Fruit fly (Drosophila melanogaster) whole organism, embryonic: ENCODE measurements around the gene ATP7.
A peak's percentile ranks its signal among the peaks of the same experiment; 100 is the strongest.

ENCODE experiments used
- Asciz ChIP-seq: fragments of 200-800 bp; sonication (Bioruptor generic); optimal IDR thresholded peaks from 2 replicates; lab custom pipeline; 2017; ENCODE audit warnings: missing biosample characterization, mild to moderate bottlenecking, missing genetic modification characterization, missing genetic modification reagents
- B-H2 ChIP-seq: fragments of 200-800 bp; sonication (Bioruptor generic); optimal IDR thresholded peaks from 2 replicates; lab custom pipeline; 2018; ENCODE audit warnings: missing biosample characterization, mild to moderate bottlenecking, missing genetic modification characterization
- CG10431 ChIP-seq: fragments of 200-800 bp; sonication (Bioruptor generic); optimal IDR thresholded peaks from 3 replicates; lab custom pipeline; 2018; ENCODE audit warnings: missing biosample characterization, mild to moderate bottlenecking, missing genetic modification characterization
- CG10959 ChIP-seq: fragments of 200-800 bp; sonication (Bioruptor generic); IDR thresholded peaks from 2 replicates; pipeline ENCODE4 v1.3.6; 2022; ENCODE audit warnings: missing biosample characterization, missing genetic modification characterization
- CG11695 ChIP-seq: fragments of 200-800 bp; sonication (Bioruptor generic); IDR thresholded peaks from 3 replicates; pipeline ENCODE4 v1.3.6; 2022; ENCODE audit warnings: missing biosample characterization, missing genetic modification characterization
- CG1233 ChIP-seq: fragments of 200-800 bp; sonication (Bioruptor generic); optimal IDR thresholded peaks from 4 replicates; lab custom pipeline; 2018; ENCODE audit warnings: missing biosample characterization, mild to moderate bottlenecking, missing genetic modification characterization
- CG13624 ChIP-seq: fragments of 200-800 bp; sonication (Bioruptor generic); optimal IDR thresholded peaks from 2 replicates; lab custom pipeline; 2016; ENCODE audit warnings: missing biosample characterization, missing genetic modification characterization
- CG13894 ChIP-seq: fragments of 200-800 bp; sonication (Bioruptor generic); optimal IDR thresholded peaks from 3 replicates; lab custom pipeline; 2018; ENCODE audit warnings: missing biosample characterization, mild to moderate bottlenecking, missing genetic modification characterization, moderate library complexity
- CG1529 ChIP-seq: fragments of 200-800 bp; sonication (Bioruptor generic); optimal IDR thresholded peaks from 3 replicates; lab custom pipeline; 2018; ENCODE audit warnings: missing biosample characterization, missing genetic modification characterization
- CG15696 ChIP-seq: fragments of 200-800 bp; sonication (Bioruptor generic); optimal IDR thresholded peaks from 2 replicates; lab custom pipeline; 2019; ENCODE audit warnings: missing biosample characterization, mild to moderate bottlenecking, missing genetic modification characterization, moderate library complexity
- CG16815 ChIP-seq: fragments of 200-800 bp; sonication (Bioruptor generic); optimal IDR thresholded peaks from 3 replicates; lab custom pipeline; 2017; ENCODE audit warnings: missing biosample characterization, mild to moderate bottlenecking, missing genetic modification characterization
- CG17359 ChIP-seq: fragments of 200-800 bp; sonication (Bioruptor generic); optimal IDR thresholded peaks from 3 replicates; lab custom pipeline; 2018; ENCODE audit warnings: missing biosample characterization, mild to moderate bottlenecking, missing genetic modification characterization, moderate library complexity
- CG18262 ChIP-seq: fragments of 200-800 bp; optimal IDR thresholded peaks from 3 replicates; lab custom pipeline; 2019; ENCODE audit warnings: missing biosample characterization, mild to moderate bottlenecking, missing genetic modification characterization, moderate library complexity
- CG2116 ChIP-seq: fragments of 200-800 bp; sonication (Bioruptor generic); optimal IDR thresholded peaks from 3 replicates; lab custom pipeline; 2018; ENCODE audit warnings: missing biosample characterization, mild to moderate bottlenecking, missing genetic modification characterization
- CG32772 ChIP-seq: fragments of 200-800 bp; sonication (Bioruptor generic); IDR thresholded peaks from 2 replicates; pipeline ENCODE4 v1.3.6; 2022; ENCODE audit warnings: missing biosample characterization, missing genetic modification characterization
- CG33557 ChIP-seq: fragments of 200-800 bp; sonication (Bioruptor generic); optimal IDR thresholded peaks from 2 replicates; lab custom pipeline; 2019; ENCODE audit warnings: missing biosample characterization, mild to moderate bottlenecking, missing genetic modification characterization, moderate library complexity
- CG4360 ChIP-seq: fragments of 200-800 bp; sonication (Bioruptor generic); IDR thresholded peaks from 2 replicates; pipeline ENCODE4 v1.3.6; 2022; ENCODE audit warnings: missing biosample characterization, missing genetic modification characterization
- CG5245 ChIP-seq: fragments of 200-800 bp; sonication (Bioruptor generic); optimal IDR thresholded peaks from 3 replicates; lab custom pipeline; 2016; ENCODE audit warnings: missing biosample characterization, missing genetic modification characterization
- CG6654 ChIP-seq: fragments of 200-800 bp; sonication (Bioruptor generic); optimal IDR thresholded peaks from 2 replicates; lab custom pipeline; 2017; ENCODE audit warnings: missing biosample characterization, mild to moderate bottlenecking, missing genetic modification characterization
- CG6683 ChIP-seq: fragments of 200-800 bp; sonication (Bioruptor generic); optimal IDR thresholded peaks from 2 replicates; lab custom pipeline; 2017; ENCODE audit warnings: missing biosample characterization, mild to moderate bottlenecking, missing genetic modification characterization, missing genetic modification reagents
- CG7928 ChIP-seq: fragments of 200-800 bp; sonication (Bioruptor generic); optimal IDR thresholded peaks from 2 replicates; lab custom pipeline; 2017; ENCODE audit warnings: missing biosample characterization, mild to moderate bottlenecking, missing genetic modification characterization
- CG8478 ChIP-seq: fragments of >200 bp; optimal IDR thresholded peaks from 2 replicates; lab custom pipeline; 2018
- CG9215 ChIP-seq: fragments of 200-800 bp; sonication (Bioruptor generic); IDR thresholded peaks from 2 replicates; pipeline ENCODE4 v1.3.6; 2022; ENCODE audit warnings: missing biosample characterization, missing genetic modification characterization
- Gsc ChIP-seq: fragments of 200-800 bp; sonication (Bioruptor generic); IDR thresholded peaks from 2 replicates; pipeline ENCODE4 v1.3.6; 2022; ENCODE audit warnings: missing biosample characterization, missing genetic modification characterization
- Gug ChIP-seq: fragments of 200-800 bp; sonication (Bioruptor generic); IDR thresholded peaks from 4 replicates; pipeline ENCODE4 v1.3.6; 2022; ENCODE audit warnings: missing biosample characterization, missing genetic modification characterization
- Jarid2 ChIP-seq: fragments of 200-800 bp; sonication (Bioruptor generic); optimal IDR thresholded peaks from 3 replicates; lab custom pipeline; 2017; ENCODE audit warnings: mild to moderate bottlenecking, missing biosample characterization, missing genetic modification reagents, missing genetic modification characterization
- NFAT ChIP-seq: fragments of 200-800 bp; sonication (Bioruptor generic); IDR thresholded peaks from 2 replicates; pipeline ENCODE4 v1.3.6; 2022; ENCODE audit warnings: missing biosample characterization, missing genetic modification characterization
- Nf-YC ChIP-seq: fragments of 200-800 bp; optimal IDR thresholded peaks from 3 replicates; lab custom pipeline; 2019; ENCODE audit warnings: missing biosample characterization, mild to moderate bottlenecking, missing genetic modification characterization, moderate library complexity
- Oli ChIP-seq: fragments of 200-800 bp; sonication (Bioruptor generic); optimal IDR thresholded peaks from 2 replicates; lab custom pipeline; 2018; ENCODE audit warnings: missing biosample characterization, mild to moderate bottlenecking, missing genetic modification characterization, moderate library complexity
- Sry-δ ChIP-seq: fragments of 200-800 bp; sonication (Bioruptor generic); optimal IDR thresholded peaks from 2 replicates; lab custom pipeline; 2016; ENCODE audit warnings: missing biosample characterization, missing genetic modification characterization
- Tbp ChIP-seq: fragments of >200 bp; optimal IDR thresholded peaks from 2 replicates; lab custom pipeline; 2018; ENCODE audit warnings: missing biosample characterization, missing genetic modification characterization
- Vsx1 ChIP-seq: fragments of 200-800 bp; sonication (Bioruptor generic); optimal IDR thresholded peaks from 2 replicates; lab custom pipeline; 2017; ENCODE audit warnings: missing biosample characterization, mild to moderate bottlenecking, missing genetic modification characterization, missing genetic modification reagents
- YL-1 ChIP-seq: fragments of 200-800 bp; sonication (Bioruptor generic); optimal IDR thresholded peaks from 3 replicates; lab custom pipeline; 2017; ENCODE audit warnings: missing biosample characterization, mild to moderate bottlenecking, missing genetic modification characterization
- ap ChIP-seq: fragments of 200-800 bp; sonication (Bioruptor generic); IDR thresholded peaks from 2 replicates; pipeline ENCODE4 v1.3.6; 2022; ENCODE audit warnings: missing biosample characterization, missing genetic modification characterization
- ara ChIP-seq: fragments of 200-800 bp; sonication (Bioruptor generic); IDR thresholded peaks from 2 replicates; pipeline ENCODE4 v1.3.6; 2022; ENCODE audit warnings: missing biosample characterization, missing genetic modification characterization
- crol ChIP-seq: fragments of 200-800 bp; sonication (Bioruptor generic); IDR thresholded peaks from 2 replicates; pipeline ENCODE4 v1.3.6; 2022; ENCODE audit warnings: missing biosample characterization, missing genetic modification characterization
- dati ChIP-seq: fragments of 200-800 bp; sonication (Bioruptor generic); IDR thresholded peaks from 2 replicates; pipeline ENCODE4 v1.3.6; 2022; ENCODE audit warnings: missing biosample characterization, missing genetic modification characterization
- fd102C ChIP-seq: fragments of 200-800 bp; sonication (Bioruptor generic); optimal IDR thresholded peaks from 2 replicates; lab custom pipeline; 2018; ENCODE audit warnings: missing biosample characterization, mild to moderate bottlenecking, missing genetic modification characterization, moderate library complexity
- grn ChIP-seq: fragments of 200-800 bp; sonication (Bioruptor generic); optimal IDR thresholded peaks from 3 replicates; lab custom pipeline; 2017; ENCODE audit warnings: missing biosample characterization, missing genetic modification characterization
- gt ChIP-seq: fragments of 200-800 bp; sonication (Bioruptor generic); IDR thresholded peaks from 2 replicates; pipeline ENCODE4 v1.3.6; 2022; ENCODE audit warnings: missing biosample characterization, missing genetic modification characterization
- h ChIP-seq: fragments of >200 bp; optimal IDR thresholded peaks from 2 replicates; lab custom pipeline; 2017
- ind ChIP-seq: fragments of 200-800 bp; sonication (Bioruptor generic); optimal IDR thresholded peaks from 3 replicates; lab custom pipeline; 2016; ENCODE audit warnings: missing biosample characterization, missing genetic modification characterization
- mld ChIP-seq: fragments of 200-800 bp; sonication (Bioruptor generic); IDR thresholded peaks from 3 replicates; pipeline ENCODE4 v1.3.6; 2022; ENCODE audit warnings: missing biosample characterization, missing genetic modification characterization; ENCODE audit not compliant: partially characterized antibody
- oc ChIP-seq: fragments of 200-800 bp; sonication (Bioruptor generic); optimal IDR thresholded peaks from 2 replicates; lab custom pipeline; 2018; ENCODE audit warnings: missing biosample characterization, mild to moderate bottlenecking, missing genetic modification characterization, moderate library complexity
- pros ChIP-seq: fragments of 200-800 bp; sonication (Bioruptor generic); optimal IDR thresholded peaks from 3 replicates; lab custom pipeline; 2019; ENCODE audit warnings: missing biosample characterization, mild to moderate bottlenecking, missing genetic modification characterization, moderate library complexity
- row ChIP-seq: fragments of 200-800 bp; sonication (Bioruptor generic); IDR thresholded peaks from 3 replicates; pipeline ENCODE4 v1.3.6; 2022; ENCODE audit warnings: missing biosample characterization, missing genetic modification characterization
- run ChIP-seq: fragments of 200-800 bp; sonication (Bioruptor generic); optimal IDR thresholded peaks from 3 replicates; lab custom pipeline; 2018; ENCODE audit warnings: missing biosample characterization, mild to moderate bottlenecking, missing genetic modification characterization
- sob ChIP-seq: fragments of 200-800 bp; sonication (Bioruptor generic); IDR thresholded peaks from 2 replicates; pipeline ENCODE4 v1.3.6; 2022; ENCODE audit warnings: missing biosample characterization, missing genetic modification characterization
- trh ChIP-seq: fragments of 200-800 bp; sonication (Bioruptor generic); optimal IDR thresholded peaks from 2 replicates; lab custom pipeline; 2016; ENCODE audit warnings: missing biosample characterization, missing genetic modification characterization
- wek ChIP-seq: fragments of 200-800 bp; sonication (Bioruptor generic); optimal IDR thresholded peaks from 3 replicates; lab custom pipeline; 2018; ENCODE audit warnings: missing biosample characterization, mild to moderate bottlenecking, missing genetic modification characterization, moderate library complexity
- yki ChIP-seq: fragments of >200 bp; optimal IDR thresholded peaks from 3 replicates; lab custom pipeline; 2018
- z ChIP-seq: fragments of 200-800 bp; sonication (Bioruptor generic); IDR thresholded peaks from 3 replicates; pipeline ENCODE4 v1.3.6; 2022; ENCODE audit warnings: missing biosample characterization, missing genetic modification characterization
- zf30C ChIP-seq: fragments of 200-800 bp; sonication (Bioruptor generic); optimal IDR thresholded peaks from 3 replicates; lab custom pipeline; 2018; ENCODE audit warnings: missing biosample characterization, mild to moderate bottlenecking, missing genetic modification characterization

The ATP7 gene

DNA sequence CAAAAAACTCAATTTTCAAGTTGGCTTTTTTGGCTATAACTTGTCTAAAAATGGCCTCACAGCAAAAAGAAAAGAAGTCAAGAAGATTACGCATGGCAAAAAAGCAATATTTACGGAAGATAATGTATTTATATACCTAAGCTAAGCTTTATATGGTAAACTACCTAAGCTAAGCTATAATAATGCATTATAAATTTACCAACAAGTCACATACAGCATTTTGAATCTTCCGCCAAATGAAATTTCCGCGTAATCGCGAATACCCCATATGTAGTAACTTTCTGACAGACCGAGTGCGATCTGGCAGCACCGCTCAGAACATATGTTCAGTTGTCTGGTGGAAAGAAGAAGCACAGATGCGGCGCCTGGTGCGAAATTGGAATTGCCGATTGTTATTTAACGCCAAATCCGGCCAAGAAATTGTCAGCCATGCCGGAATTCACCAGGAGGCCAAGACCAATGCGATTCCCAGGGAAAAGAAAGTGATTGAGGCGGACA lies 36.9 kb downstream of the ATP7 start, which contains the start of gene sicily (continued):
- TF ChIP-seq CG33557 (GFP tag; lab: Kevin White, UChicago) (no peak), CG2116 (peak; percentile 46), Tbp (no peak), NFAT (GFP tag; lab: Robert Waterston, UW) (0 out of 2 replicates have a peak, but pooled peaks have one; percentile 8), zf30C (GFP tag; lab: Kevin White, UChicago) (no peak), Gug (GFP tag; lab: Robert Waterston, UW) (no peak), CG13624 (GFP tag; lab: Kevin White, UChicago) (no peak), CG5245 (GFP tag; lab: Kevin White, UChicago) (no peak), CG11695 (GFP tag; lab: Robert Waterston, UW) (no peak), B-H2 (GFP tag; lab: Kevin White, UChicago) (no peak), CG4360 (GFP tag; lab: Robert Waterston, UW) (no peak), mld (GFP tag; lab: Robert Waterston, UW) (no peak), CG10431 (GFP tag; lab: Kevin White, UChicago) (no peak), Vsx1 (GFP tag; lab: Kevin White, UChicago) (no peak), CG16815 (no peak), z (GFP tag; lab: Robert Waterston, UW) (no peak), Oli (tag; lab: Kevin White, UChicago) (no peak), run (no peak), Sry-δ (GFP tag; lab: Kevin White, UChicago) (peak; percentile 42), yki (lab: Kevin White, UChicago) (no peak), CG8478 (lab: Kevin White, UChicago) (no peak), trh (GFP tag; lab: Kevin White, UChicago) (no peak), Jarid2 (GFP tag; lab: Kevin White, UChicago) (no peak), CG32772 (GFP tag; lab: Robert Waterston, UW) (no peak), ara (GFP tag; lab: Robert Waterston, UW) (no peak), CG7928 (GFP tag; lab: Kevin White, UChicago) (no peak), Nf-YC (tag; lab: Kevin White, UChicago) (no peak), gt (GFP tag; lab: Robert Waterston, UW) (no peak), CG15696 (tag; lab: Kevin White, UChicago) (no peak), ind (GFP tag; lab: Kevin White, UChicago) (no peak), grn (GFP tag; lab: Kevin White, UChicago) (no peak), CG6654 (GFP tag; lab: Kevin White, UChicago) (no peak), sob (GFP tag; lab: Robert Waterston, UW) (no peak), YL-1 (GFP tag; lab: Kevin White, UChicago) (peak; percentile 12), CG6683 (GFP tag; lab: Kevin White, UChicago) (no peak), CG10959 (no peak), CG9215 (GFP tag; lab: Robert Waterston, UW) (no peak), wek (peak; percentile 100), dati (GFP tag; lab: Robert Waterston, UW) (no peak), oc (tag; lab: Kevin White, UChicago) (no peak), row (peak; percentile 63; the same call in 2 of the 3 replicates), Asciz (GFP tag; lab: Kevin White, UChicago) (no peak), ap (GFP tag; lab: Robert Waterston, UW) (no peak), h (lab: Kevin White, UChicago) (no peak), CG1529 (GFP tag; lab: Kevin White, UChicago) (no peak), pros (GFP tag; lab: Kevin White, UChicago) (no peak), CG17359 (tag; lab: Kevin White, UChicago) (no peak), crol (GFP tag; lab: Robert Waterston, UW) (no peak), CG18262 (tag; lab: Kevin White, UChicago) (no peak), CG13894 (tag; lab: Kevin White, UChicago) (no peak), CG1233 (GFP tag; lab: Kevin White, UChicago) (no peak), Gsc (GFP tag; lab: Robert Waterston, UW) (no peak), fd102C (GFP tag; lab: Kevin White, UChicago) (no peak)
